Worm (Caenorhabditis elegans): ENCODE measurements around the gene emre-1.

ce11 chrX:14931443-14931842, 48.0 kb upstream of the emre-1 start:
- TF ChIP-seq sma-3 (GFP tag; optimal IDR thresholded peaks at IDR 0.05) = no peak
- TF ChIP-seq fos-1 (tag; optimal IDR thresholded peaks at IDR 0.05) = no peak
